Worm (Caenorhabditis elegans) whole organism, L4/young adult: ENCODE measurements around the gene C35A5.6.

Experiments
- dao-5 ChIP-seq: sonication (generic microtip); optimal IDR thresholded peaks from 2 replicates; lab custom pipeline; 2016; ENCODE audit warnings: missing genotype, missing genetic modification characterization, moderate library complexity, missing compliant biosample characterization
- him-1 ChIP-seq: sonication (generic microtip); optimal IDR thresholded peaks from 2 replicates; lab custom pipeline; 2016; ENCODE audit warnings: missing genotype, missing genetic modification reagents, missing genetic modification characterization, missing compliant biosample characterization

- TF ChIP-seq him-1 (no peak), dao-5 (tag; lab: Kevin White, UChicago) (no peak)
These were observed 44.8 kb upstream of the C35A5.6 start for ce11 chrV:10464160-10464559.
